Fruit fly (Drosophila melanogaster) whole organism, embryonic: ENCODE measurements around the gene CG42404.
A peak's percentile ranks its signal among the peaks of the same experiment; 100 is the strongest.

Experiments
- Ada2b ChIP-seq: fragments of 200-800 bp; sonication (Bioruptor generic); IDR thresholded peaks from 2 replicates; pipeline ENCODE4 v1.3.6; 2022; ENCODE audit warnings: missing biosample characterization, missing genetic modification characterization
- BtbVII ChIP-seq: fragments of 200-800 bp; sonication (Bioruptor generic); optimal IDR thresholded peaks from 3 replicates; lab custom pipeline; 2017; ENCODE audit warnings: missing biosample characterization, mild to moderate bottlenecking, missing genetic modification characterization
- CG10462 ChIP-seq: fragments of 200-800 bp; sonication (Bioruptor generic); optimal IDR thresholded peaks from 2 replicates; lab custom pipeline; 2016; ENCODE audit warnings: missing biosample characterization, missing genetic modification characterization
- CG12659 ChIP-seq: fragments of 200-800 bp; sonication (Bioruptor generic); optimal IDR thresholded peaks from 3 replicates; lab custom pipeline; 2017; ENCODE audit warnings: mild to moderate bottlenecking, missing biosample characterization, missing genetic modification reagents, missing genetic modification characterization
- CG12769 ChIP-seq: fragments of 200-800 bp; sonication (Bioruptor generic); optimal IDR thresholded peaks from 2 replicates; lab custom pipeline; 2019; ENCODE audit warnings: missing biosample characterization, mild to moderate bottlenecking, missing genetic modification characterization, moderate library complexity
- CG1529 ChIP-seq: fragments of 200-800 bp; sonication (Bioruptor generic); optimal IDR thresholded peaks from 3 replicates; lab custom pipeline; 2018; ENCODE audit warnings: missing biosample characterization, missing genetic modification characterization
- CG1832 ChIP-seq: fragments of 200-800 bp; sonication (Bioruptor generic); optimal IDR thresholded peaks from 2 replicates; lab custom pipeline; 2017; ENCODE audit warnings: missing biosample characterization, mild to moderate bottlenecking, missing genetic modification characterization, inconsistent platforms
- CG2712 ChIP-seq: fragments of 200-800 bp; optimal IDR thresholded peaks from 3 replicates; lab custom pipeline; 2019; ENCODE audit warnings: missing biosample characterization, mild to moderate bottlenecking, missing genetic modification characterization, moderate library complexity
- CG31365 ChIP-seq: fragments of 200-800 bp; sonication (Bioruptor generic); optimal IDR thresholded peaks from 2 replicates; lab custom pipeline; 2018; ENCODE audit warnings: missing biosample characterization, mild to moderate bottlenecking, missing genetic modification characterization
- CG3407 ChIP-seq: fragments of 200-800 bp; sonication (Bioruptor generic); optimal IDR thresholded peaks from 2 replicates; lab custom pipeline; 2018; ENCODE audit warnings: missing biosample characterization, mild to moderate bottlenecking, missing genetic modification characterization
- CG34376 ChIP-seq: fragments of 200-800 bp; sonication (Bioruptor generic); optimal IDR thresholded peaks from 2 replicates; lab custom pipeline; 2018; ENCODE audit warnings: missing biosample characterization, mild to moderate bottlenecking, missing genetic modification characterization
- CG34422 ChIP-seq: fragments of 200-800 bp; sonication (Bioruptor generic); IDR thresholded peaks from 3 replicates; pipeline ENCODE4 v1.3.6; 2022; ENCODE audit warnings: missing biosample characterization, missing genetic modification characterization
- CG3838 ChIP-seq: fragments of 200-800 bp; sonication (Bioruptor generic); optimal IDR thresholded peaks from 3 replicates; lab custom pipeline; 2016; ENCODE audit warnings: missing biosample characterization, missing genetic modification characterization
- CG3995 ChIP-seq: fragments of 200-800 bp; sonication (Bioruptor generic); optimal IDR thresholded peaks from 3 replicates; lab custom pipeline; 2016; ENCODE audit warnings: missing biosample characterization, missing genetic modification characterization
- CG4360 ChIP-seq: fragments of 200-800 bp; sonication (Bioruptor generic); IDR thresholded peaks from 2 replicates; pipeline ENCODE4 v1.3.6; 2022; ENCODE audit warnings: missing biosample characterization, missing genetic modification characterization
- CG4854 ChIP-seq: fragments of 200-800 bp; sonication (Bioruptor generic); optimal IDR thresholded peaks from 2 replicates; lab custom pipeline; 2016; ENCODE audit warnings: missing biosample characterization, missing genetic modification characterization, inconsistent platforms
- CG8281 ChIP-seq: fragments of 200-800 bp; sonication (Bioruptor generic); optimal IDR thresholded peaks from 2 replicates; lab custom pipeline; 2018; ENCODE audit warnings: missing biosample characterization, mild to moderate bottlenecking, missing genetic modification characterization, moderate library complexity
- CG9876 ChIP-seq: fragments of 200-800 bp; sonication (Bioruptor generic); optimal IDR thresholded peaks from 2 replicates; lab custom pipeline; 2016; ENCODE audit warnings: missing biosample characterization, missing genetic modification characterization
- Dip2 ChIP-seq: fragments of 200-800 bp; sonication (Bioruptor generic); IDR thresholded peaks from 2 replicates; pipeline ENCODE4 v1.3.6; 2022; ENCODE audit warnings: missing biosample characterization, missing genetic modification characterization
- Dip3 ChIP-seq: fragments of 200-800 bp; sonication (Bioruptor generic); optimal IDR thresholded peaks from 3 replicates; lab custom pipeline; 2016; ENCODE audit warnings: missing biosample characterization, missing genetic modification characterization
- Fer2 ChIP-seq: fragments of 200-800 bp; sonication (Bioruptor generic); optimal IDR thresholded peaks from 2 replicates; lab custom pipeline; 2018; ENCODE audit warnings: missing biosample characterization, mild to moderate bottlenecking, missing genetic modification characterization, moderate library complexity
- HmgZ ChIP-seq: fragments of 200-800 bp; sonication (Bioruptor generic); optimal IDR thresholded peaks from 2 replicates; lab custom pipeline; 2018; ENCODE audit warnings: missing biosample characterization, mild to moderate bottlenecking, missing genetic modification characterization
- Mes4 ChIP-seq: fragments of 200-800 bp; sonication (Bioruptor generic); optimal IDR thresholded peaks from 2 replicates; lab custom pipeline; 2016; ENCODE audit warnings: missing biosample characterization, missing genetic modification characterization
- NK7.1 ChIP-seq: fragments of 200-800 bp; sonication (Bioruptor generic); optimal IDR thresholded peaks from 3 replicates; lab custom pipeline; 2016; ENCODE audit warnings: missing biosample characterization, missing genetic modification characterization
- Oaz ChIP-seq: fragments of 200-800 bp; sonication (Bioruptor generic); IDR thresholded peaks from 2 replicates; pipeline ENCODE4 v1.3.6; 2022; ENCODE audit warnings: missing biosample characterization, missing genetic modification characterization
- Ptx1 ChIP-seq: fragments of 200-800 bp; sonication (Bioruptor generic); IDR thresholded peaks from 2 replicates; pipeline ENCODE4 v1.3.6; 2022; ENCODE audit warnings: missing biosample characterization, missing genetic modification characterization
- TFAM ChIP-seq: fragments of 200-800 bp; sonication (Bioruptor generic); optimal IDR thresholded peaks from 2 replicates; lab custom pipeline; 2017; ENCODE audit warnings: missing biosample characterization, missing genetic modification characterization, inconsistent platforms
- Xrp1 ChIP-seq: fragments of 200-800 bp; sonication (Bioruptor generic); IDR thresholded peaks from 2 replicates; pipeline ENCODE4 v1.3.6; 2022; ENCODE audit warnings: missing biosample characterization, missing genetic modification characterization
- abd-A ChIP-seq: fragments of 200-800 bp; sonication (Bioruptor generic); optimal IDR thresholded peaks from 3 replicates; lab custom pipeline; 2019; ENCODE audit warnings: missing biosample characterization, mild to moderate bottlenecking, missing genetic modification characterization, moderate library complexity
- aop ChIP-seq: fragments of 200-800 bp; sonication (Bioruptor generic); IDR thresholded peaks from 2 replicates; pipeline ENCODE4 v1.3.6; 2022; ENCODE audit warnings: missing biosample characterization, missing genetic modification characterization
- bsh ChIP-seq, 2 experiments: fragments of 200-800 bp; sonication (Bioruptor generic); optimal IDR thresholded peaks; 2 replicates each; lab custom pipeline; 2017 to 2018; ENCODE audit warnings: mild to moderate bottlenecking in 2 of 2, missing biosample characterization in 2 of 2, missing genetic modification characterization in 2 of 2, moderate library complexity in 1 of 2
- chif ChIP-seq, 2 experiments: fragments of 200-800 bp; sonication (Bioruptor generic); optimal IDR thresholded peaks; 3 replicates each; lab custom pipeline; 2016; ENCODE audit warnings: missing biosample characterization in 2 of 2, missing genetic modification characterization in 2 of 2
- dm ChIP-seq: fragments of 200-800 bp; sonication (Bioruptor generic); optimal IDR thresholded peaks from 3 replicates; lab custom pipeline; 2016; ENCODE audit warnings: missing biosample characterization, missing genetic modification characterization
- dysf ChIP-seq: fragments of 200-800 bp; sonication (Bioruptor generic); IDR thresholded peaks from 3 replicates; pipeline ENCODE4 v1.3.6; 2022; ENCODE audit warnings: missing biosample characterization, missing genetic modification characterization
- fd96Cb ChIP-seq: fragments of 200-800 bp; sonication (Bioruptor generic); optimal IDR thresholded peaks from 2 replicates; lab custom pipeline; 2018; ENCODE audit warnings: missing biosample characterization, mild to moderate bottlenecking, missing genetic modification characterization, moderate library complexity
- gsb-n ChIP-seq: fragments of 200-800 bp; sonication (Bioruptor generic); optimal IDR thresholded peaks from 3 replicates; lab custom pipeline; 2018; ENCODE audit warnings: missing biosample characterization, mild to moderate bottlenecking, missing genetic modification characterization
- gt ChIP-seq: fragments of 200-800 bp; sonication (Bioruptor generic); IDR thresholded peaks from 2 replicates; pipeline ENCODE4 v1.3.6; 2022; ENCODE audit warnings: missing biosample characterization, missing genetic modification characterization
- h ChIP-seq: fragments of >200 bp; optimal IDR thresholded peaks from 2 replicates; lab custom pipeline; 2017
- hbn ChIP-seq: fragments of 200-800 bp; sonication (Bioruptor generic); IDR thresholded peaks from 2 replicates; pipeline ENCODE4 v1.3.6; 2022; ENCODE audit warnings: missing biosample characterization, missing genetic modification characterization; ENCODE audit not compliant: partially characterized antibody
- insv ChIP-seq, 2 experiments: fragments of 200-800 bp; sonication (Bioruptor generic); optimal IDR thresholded peaks; 3 replicates each; lab custom pipeline; 2016 to 2018; ENCODE audit warnings: missing biosample characterization in 2 of 2, missing genetic modification characterization in 2 of 2
- jigr1 ChIP-seq: fragments of 200-800 bp; sonication (Bioruptor generic); IDR thresholded peaks from 3 replicates; pipeline ENCODE4 v1.3.6; 2022; ENCODE audit warnings: missing biosample characterization, missing genetic modification characterization
- ken ChIP-seq: fragments of 200-800 bp; sonication (Bioruptor generic); IDR thresholded peaks from 3 replicates; pipeline ENCODE4 v1.3.6; 2022; ENCODE audit warnings: missing biosample characterization, missing genetic modification characterization
- luna ChIP-seq: fragments of 200-800 bp; sonication (Bioruptor generic); optimal IDR thresholded peaks from 2 replicates; lab custom pipeline; 2016; ENCODE audit warnings: missing biosample characterization, missing genetic modification characterization
- p53 ChIP-seq: fragments of 200-800 bp; sonication (Bioruptor generic); optimal IDR thresholded peaks from 2 replicates; lab custom pipeline; 2016; ENCODE audit warnings: missing biosample characterization, missing genetic modification characterization
- prd ChIP-seq, 3 experiments: fragments of >200 bp in 2 of 3; fragments of 200-800 bp in 1 of 3; sonication (Bioruptor generic) in 1 of 3; optimal IDR thresholded peaks in 2 of 3; IDR thresholded peaks in 1 of 3; 2 replicates in 2 of 3; 3 replicates in 1 of 3; pipeline versions ENCODE4 v1.3.6 to Lab custom; 2017 to 2022; ENCODE audit warnings: missing biosample characterization in 1 of 3, missing genetic modification characterization in 1 of 3
- pum ChIP-seq: fragments of 200-800 bp; sonication (Bioruptor generic); optimal IDR thresholded peaks from 2 replicates; lab custom pipeline; 2016; ENCODE audit warnings: missing biosample characterization, missing genetic modification characterization
- sna ChIP-seq: fragments of 200-800 bp; sonication (Bioruptor generic); IDR thresholded peaks from 2 replicates; pipeline ENCODE4 v1.3.6; 2022; ENCODE audit warnings: missing biosample characterization, missing genetic modification characterization; ENCODE audit not compliant: partially characterized antibody
- so ChIP-seq: fragments of 200-800 bp; sonication (Bioruptor generic); IDR thresholded peaks from 3 replicates; pipeline ENCODE4 v1.3.6; 2022; ENCODE audit warnings: missing biosample characterization, missing genetic modification characterization
- sob ChIP-seq: fragments of 200-800 bp; sonication (Bioruptor generic); IDR thresholded peaks from 2 replicates; pipeline ENCODE4 v1.3.6; 2022; ENCODE audit warnings: missing biosample characterization, missing genetic modification characterization
- tll ChIP-seq, 2 experiments: fragments of 200-800 bp in 1 of 2; fragments of >200 bp in 1 of 2; sonication (Bioruptor generic) in 1 of 2; optimal IDR thresholded peaks; 2 replicates each; lab custom pipeline; 2017 to 2019; ENCODE audit warnings: missing biosample characterization in 2 of 2, missing genetic modification characterization in 2 of 2, mild to moderate bottlenecking in 1 of 2, moderate library complexity in 1 of 2

Gene CG42404

dm6 chr3R:15229329-15229876, 20.5 kb upstream of the CG42404 start, which contains the start of the genes Art3 and mRpS10 (continued):
- peak; percentile 98 for TF ChIP-seq aop (GFP tag; lab: Robert Waterston, UW)
- peak; percentile 100 for TF ChIP-seq sob (GFP tag; lab: Robert Waterston, UW)
- peak; percentile 97 for TF ChIP-seq CG8281 (tag; lab: Kevin White, UChicago)
- TF ChIP-seq luna (GFP tag; lab: Kevin White, UChicago), result peak; percentile 99
- peak; percentile 100 for TF ChIP-seq ken (GFP tag; lab: Robert Waterston, UW)
- peak; percentile 100 for TF ChIP-seq Fer2 (tag; lab: Kevin White, UChicago)
- peak; percentile 100 for TF ChIP-seq CG12659 (GFP tag; lab: Kevin White, UChicago)
- peak; percentile 100 for TF ChIP-seq gt
- TF ChIP-seq CG1529 (GFP tag; lab: Kevin White, UChicago), result peak; percentile 100
- peak; percentile 99 for TF ChIP-seq jigr1 (GFP tag; lab: Robert Waterston, UW)
- TF ChIP-seq CG4360 (GFP tag; lab: Robert Waterston, UW), result peak; percentile 96
- TF ChIP-seq pum (GFP tag; lab: Kevin White, UChicago), result peak; percentile 100
- peak; percentile 100 for TF ChIP-seq Oaz
- peak; percentile 99 for TF ChIP-seq CG9876 (GFP tag; lab: Kevin White, UChicago)
- TF ChIP-seq gsb-n (tag; lab: Kevin White, UChicago), result peak; percentile 100
- peak; percentile 97 for TF ChIP-seq TFAM (GFP tag; lab: Kevin White, UChicago)
- peak; percentile 47 for TF ChIP-seq hbn (GFP tag; lab: Robert Waterston, UW)
- peak; percentile 100 for TF ChIP-seq CG12769 (tag; lab: Kevin White, UChicago)
- TF ChIP-seq chif (GFP tag; optimal IDR thresholded peaks at IDR 0.05; lab: Kevin White, UChicago), result peak; percentile 100
- TF ChIP-seq p53 (GFP tag; lab: Kevin White, UChicago), result peak; percentile 99
- peak; percentile 100 for TF ChIP-seq Ptx1 (GFP tag; lab: Robert Waterston, UW)
- peak; percentile 3 to 96 for TF ChIP-seq tll (GFP tag; optimal IDR thresholded peaks at IDR 0.05; lab: Kevin White, UChicago)
- TF ChIP-seq dysf (GFP tag; lab: Robert Waterston, UW), result peak; percentile 100
- peak; percentile 100 for TF ChIP-seq CG2712 (tag; lab: Kevin White, UChicago)
- peak; percentile 100 for TF ChIP-seq Xrp1
- TF ChIP-seq abd-A (tag; lab: Kevin White, UChicago), result no peak
- TF ChIP-seq insv (GFP tag; optimal IDR thresholded peaks at IDR 0.05; lab: Kevin White, UChicago), result peak; percentile 69 to 88
- TF ChIP-seq bsh (GFP tag; optimal IDR thresholded peaks at IDR 0.05; lab: Kevin White, UChicago), result peak in 1 of 2 experiments; percentile 100
- peak; percentile 100 for TF ChIP-seq so (GFP tag; lab: Robert Waterston, UW)
- peak; percentile 91 for TF ChIP-seq CG3995 (GFP tag; lab: Kevin White, UChicago)
- peak; percentile 99 for TF ChIP-seq CG3838 (GFP tag; lab: Kevin White, UChicago)
- TF ChIP-seq Mes4 (GFP tag; lab: Kevin White, UChicago), result peak; percentile 100
- peak; percentile 100 for TF ChIP-seq CG34376 (GFP tag; lab: Kevin White, UChicago)
- TF ChIP-seq CG34422 (GFP tag; lab: Robert Waterston, UW), result peak; percentile 100
- peak; percentile 100 for TF ChIP-seq Dip3 (GFP tag; lab: Kevin White, UChicago)
- TF ChIP-seq CG1832, result no peak
- peak; percentile 100 for TF ChIP-seq Ada2b (GFP tag; lab: Robert Waterston, UW)
- peak; percentile 100 for TF ChIP-seq fd96Cb (tag; lab: Kevin White, UChicago)
- TF ChIP-seq NK7.1 (GFP tag; lab: Kevin White, UChicago), result peak; percentile 100
- peak; percentile 100 for TF ChIP-seq CG10462 (GFP tag; lab: Kevin White, UChicago)
- TF ChIP-seq CG31365 (tag; lab: Kevin White, UChicago), result peak; percentile 95
- TF ChIP-seq Dip2 (GFP tag; lab: Robert Waterston, UW), result peak; percentile 84
- no peak for TF ChIP-seq prd (optimal IDR thresholded peaks at IDR 0.05; lab: Kevin White, UChicago)
- peak; percentile 100 for TF ChIP-seq prd (GFP tag; IDR thresholded peaks at IDR 0.05; lab: Robert Waterston, UW)
- TF ChIP-seq dm (GFP tag; lab: Kevin White, UChicago), result peak; percentile 100
- TF ChIP-seq BtbVII, result peak; percentile 100
- peak; percentile 99 for TF ChIP-seq CG3407
- TF ChIP-seq sna (GFP tag; lab: Robert Waterston, UW), result peak; percentile 37; the same call in 1 of the 2 replicates
- peak; percentile 100 for TF ChIP-seq CG4854 (GFP tag; lab: Kevin White, UChicago)
- TF ChIP-seq h, result no peak
- TF ChIP-seq HmgZ (tag; lab: Kevin White, UChicago), result peak; percentile 100
